Fruit fly (Drosophila melanogaster): ENCODE measurements around the gene CG43094.
A peak's percentile ranks its signal among the peaks of the same experiment; 100 is the strongest.

Gene CG43094

DNA sequence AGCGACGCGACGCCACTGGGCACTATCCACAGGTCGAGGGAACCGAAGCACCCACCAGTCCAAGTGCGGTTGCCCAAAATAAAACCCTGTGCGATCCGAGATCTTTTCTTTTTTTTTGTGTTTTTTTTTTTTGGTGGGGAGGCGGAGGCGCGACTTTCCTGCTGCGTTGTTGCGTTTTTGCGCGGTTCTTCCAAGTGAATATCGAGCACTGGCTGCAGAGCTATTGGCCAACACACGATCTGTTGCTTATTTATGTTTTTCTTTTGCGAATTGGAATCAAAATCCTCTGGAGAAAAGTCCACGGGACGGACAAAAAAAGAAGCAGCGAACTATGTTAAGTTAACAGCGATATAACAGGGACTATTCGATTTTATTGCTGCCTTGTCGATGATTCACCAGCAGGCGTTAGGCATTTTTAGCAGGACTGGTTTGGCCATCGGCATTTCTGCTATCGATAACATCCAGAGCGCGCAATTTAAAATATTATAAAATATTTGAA lies 49.9 kb downstream of the CG43094 start, which contains the start of gene wge (continued):
- TF ChIP-seq CG34406 (GFP tag; optimal IDR thresholded peaks at IDR 0.05), result peak; percentile 46
- peak; percentile 71 for TF ChIP-seq dsx (GFP tag; optimal IDR thresholded peaks at IDR 0.05; ENCODE audit: poor library complexity, severe bottlenecking)
- TF ChIP-seq Hr4 (GFP tag; optimal IDR thresholded peaks at IDR 0.05), result no peak
- TF ChIP-seq Hr39 (GFP tag; optimal IDR thresholded peaks at IDR 0.05), result no peak
- TF ChIP-seq acj6 (GFP tag; optimal IDR thresholded peaks at IDR 0.05), result peak; percentile 22
- TF ChIP-seq topi (GFP tag; optimal IDR thresholded peaks at IDR 0.05), result peak; percentile 32
- peak; percentile 64 for TF ChIP-seq fd59A (GFP tag; optimal IDR thresholded peaks at IDR 0.05)
- TF ChIP-seq Hr38 (GFP tag; optimal IDR thresholded peaks at IDR 0.05), result no peak
- no peak for TF ChIP-seq Smox (GFP tag; optimal IDR thresholded peaks at IDR 0.05)
- TF ChIP-seq CG3919 (GFP tag; optimal IDR thresholded peaks at IDR 0.05), result peak; percentile 52
- TF ChIP-seq Sox14 (GFP tag; optimal IDR thresholded peaks at IDR 0.05), result peak; percentile 32
- peak; percentile 27 for TF ChIP-seq dac (GFP tag; optimal IDR thresholded peaks at IDR 0.05)
- peak; percentile 11 for TF ChIP-seq Blimp-1 (GFP tag; optimal IDR thresholded peaks at IDR 0.05)
- no peak for TF ChIP-seq CG4318 (GFP tag; optimal IDR thresholded peaks at IDR 0.05)
- TF ChIP-seq CG6276 (GFP tag; optimal IDR thresholded peaks at IDR 0.05), result peak; percentile 85
- TF ChIP-seq CG16779 (tag; optimal IDR thresholded peaks at IDR 0.05), result peak; percentile 84
- peak; percentile 23 for TF ChIP-seq CG7368 (GFP tag; optimal IDR thresholded peaks at IDR 0.05)
- TF ChIP-seq CG10669 (GFP tag; optimal IDR thresholded peaks at IDR 0.05), result peak; percentile 74
- TF ChIP-seq cyc (GFP tag; optimal IDR thresholded peaks at IDR 0.05), result no peak
- peak; percentile 77 for TF ChIP-seq CG32006 (GFP tag; optimal IDR thresholded peaks at IDR 0.05)
- peak; percentile 90 for TF ChIP-seq CG9139 (GFP tag; optimal IDR thresholded peaks at IDR 0.05)
- TF ChIP-seq CG11294 (GFP tag; IDR thresholded peaks at IDR 0.05), result no peak
